Fruit fly (Drosophila melanogaster) whole organism, embryonic: Measurements from ENCODE around the gene CG4661.

Experiments used
- Awh ChIP-seq: fragments of 200-800 bp; sonication (Bioruptor generic); IDR thresholded peaks from 2 replicates; pipeline ENCODE4, ENCODE4 v1.3.6; 2022; ENCODE audit warnings: missing biosample characterization, missing genetic modification characterization
- Blimp-1 ChIP-seq: fragments of 200-800 bp; sonication (Bioruptor generic); optimal IDR thresholded peaks from 3 replicates; lab custom pipeline; 2018; ENCODE audit warnings: missing biosample characterization, missing genetic modification characterization, mild to moderate bottlenecking, moderate library complexity, missing genetic modification reagents
- CG10147 ChIP-seq: fragments of 200-800 bp; sonication (Bioruptor generic); optimal IDR thresholded peaks from 2 replicates; lab custom pipeline; 2019; ENCODE audit warnings: missing biosample characterization, mild to moderate bottlenecking, missing genetic modification characterization, moderate library complexity
- CG10209 ChIP-seq: fragments of 200-800 bp; sonication (Bioruptor generic); optimal IDR thresholded peaks from 3 replicates; lab custom pipeline; 2017; ENCODE audit warnings: missing biosample characterization, mild to moderate bottlenecking, missing genetic modification characterization, missing genetic modification reagents
- CG11504 ChIP-seq: fragments of 200-800 bp; sonication (Bioruptor generic); optimal IDR thresholded peaks from 3 replicates; lab custom pipeline; 2019; ENCODE audit warnings: missing biosample characterization, mild to moderate bottlenecking, missing genetic modification characterization, moderate library complexity
- CG12104 ChIP-seq: fragments of 200-800 bp; sonication (Bioruptor generic); optimal IDR thresholded peaks from 3 replicates; lab custom pipeline; 2016; ENCODE audit warnings: missing biosample characterization, missing genetic modification characterization
- CG12236 ChIP-seq: fragments of 200-800 bp; sonication (Bioruptor generic); optimal IDR thresholded peaks from 2 replicates; lab custom pipeline; 2016; ENCODE audit warnings: missing biosample characterization, missing genetic modification characterization
- CG12769 ChIP-seq: fragments of 200-800 bp; sonication (Bioruptor generic); optimal IDR thresholded peaks from 2 replicates; lab custom pipeline; 2019; ENCODE audit warnings: missing biosample characterization, mild to moderate bottlenecking, missing genetic modification characterization, moderate library complexity
- CG1603 ChIP-seq: fragments of 200-800 bp; sonication (Bioruptor generic); optimal IDR thresholded peaks from 2 replicates; lab custom pipeline; 2019; ENCODE audit warnings: missing biosample characterization, mild to moderate bottlenecking, missing genetic modification characterization, moderate library complexity
- CG17385 ChIP-seq: fragments of 200-800 bp; sonication (Bioruptor generic); optimal IDR thresholded peaks from 3 replicates; lab custom pipeline; 2018; ENCODE audit warnings: missing biosample characterization, mild to moderate bottlenecking, missing genetic modification characterization
- CG18599 ChIP-seq: fragments of 200-800 bp; sonication (Bioruptor generic); optimal IDR thresholded peaks from 3 replicates; lab custom pipeline; 2017; ENCODE audit warnings: missing biosample characterization, missing genetic modification characterization, mild to moderate bottlenecking, moderate library complexity, missing genetic modification reagents
- CG2199 ChIP-seq: fragments of 200-800 bp; sonication (Bioruptor generic); IDR thresholded peaks from 3 replicates; pipeline ENCODE4 v1.3.6; 2022; ENCODE audit warnings: missing biosample characterization, missing genetic modification characterization
- CG2712 ChIP-seq: fragments of 200-800 bp; optimal IDR thresholded peaks from 3 replicates; lab custom pipeline; 2019; ENCODE audit warnings: missing biosample characterization, mild to moderate bottlenecking, missing genetic modification characterization, moderate library complexity
- CG32767 ChIP-seq: fragments of 200-800 bp; sonication (Bioruptor generic); IDR thresholded peaks from 2 replicates; pipeline ENCODE4 v1.3.6; 2022; ENCODE audit warnings: missing biosample characterization, missing genetic modification characterization
- CG34422 ChIP-seq: fragments of 200-800 bp; sonication (Bioruptor generic); IDR thresholded peaks from 3 replicates; pipeline ENCODE4 v1.3.6; 2022; ENCODE audit warnings: missing biosample characterization, missing genetic modification characterization
- CG4360 ChIP-seq: fragments of 200-800 bp; sonication (Bioruptor generic); IDR thresholded peaks from 2 replicates; pipeline ENCODE4 v1.3.6; 2022; ENCODE audit warnings: missing biosample characterization, missing genetic modification characterization
- CG43689 ChIP-seq: fragments of 200-800 bp; sonication (Bioruptor generic); IDR thresholded peaks from 2 replicates; pipeline ENCODE4 v1.3.6; 2022; ENCODE audit warnings: missing biosample characterization, missing genetic modification characterization
- CG5245 ChIP-seq: fragments of 200-800 bp; sonication (Bioruptor generic); optimal IDR thresholded peaks from 3 replicates; lab custom pipeline; 2016; ENCODE audit warnings: missing biosample characterization, missing genetic modification characterization
- CG6654 ChIP-seq: fragments of 200-800 bp; sonication (Bioruptor generic); optimal IDR thresholded peaks from 2 replicates; lab custom pipeline; 2017; ENCODE audit warnings: missing biosample characterization, mild to moderate bottlenecking, missing genetic modification characterization
- CG7839 ChIP-seq: fragments of 200-800 bp; sonication (Bioruptor generic); optimal IDR thresholded peaks from 3 replicates; lab custom pipeline; 2018; ENCODE audit warnings: missing biosample characterization, mild to moderate bottlenecking, missing genetic modification characterization, moderate library complexity
- CG8290 ChIP-seq, 3 experiments: fragments of 200-800 bp; sonication (Bioruptor generic); optimal IDR thresholded peaks; 2 replicates each; lab custom pipeline; 2016 to 2019; ENCODE audit warnings: missing biosample characterization in 3 of 3, missing genetic modification characterization in 3 of 3, mild to moderate bottlenecking in 2 of 3, moderate library complexity in 1 of 3
- CG8765 ChIP-seq: fragments of 200-800 bp; sonication (Bioruptor generic); IDR thresholded peaks from 2 replicates; pipeline ENCODE4 v1.3.6; 2022; ENCODE audit warnings: missing biosample characterization, missing genetic modification characterization
- Drgx ChIP-seq: fragments of 200-800 bp; sonication (Bioruptor generic); IDR thresholded peaks from 2 replicates; pipeline ENCODE4 v1.3.6; 2022; ENCODE audit warnings: missing biosample characterization, missing genetic modification characterization
- Hr3 ChIP-seq: fragments of 200-800 bp; sonication (Bioruptor generic); optimal IDR thresholded peaks from 3 replicates; lab custom pipeline; 2016; ENCODE audit warnings: missing biosample characterization, missing genetic modification characterization
- Med ChIP-seq: fragments of 200-800 bp; sonication (Bioruptor generic); peaks from one replicate; lab custom pipeline; 2016; ENCODE audit warnings: missing biosample characterization, missing genetic modification characterization, mild to moderate bottlenecking, inconsistent platforms, moderate library complexity
- Pdp1 ChIP-seq, 2 experiments: fragments of 200-800 bp; sonication (Bioruptor generic); optimal IDR thresholded peaks; 3 replicates each; lab custom pipeline; 2016; ENCODE audit warnings: missing biosample characterization in 2 of 2, missing genetic modification characterization in 2 of 2, mild to moderate bottlenecking in 1 of 2, moderate library complexity in 1 of 2
- Rx ChIP-seq: fragments of 200-800 bp; sonication (Bioruptor generic); IDR thresholded peaks from 2 replicates; pipeline ENCODE4 v1.3.6; 2022; ENCODE audit warnings: missing biosample characterization, missing genetic modification characterization
- bbx ChIP-seq: fragments of 200-800 bp; sonication (Bioruptor generic); IDR thresholded peaks from 2 replicates; pipeline ENCODE4 v1.3.6; 2022; ENCODE audit warnings: missing biosample characterization, missing genetic modification characterization; ENCODE audit not compliant: partially characterized antibody
- cas ChIP-seq: fragments of 200-800 bp; sonication (Bioruptor generic); IDR thresholded peaks from 2 replicates; pipeline ENCODE4 v1.3.6; 2022; ENCODE audit warnings: missing biosample characterization, missing genetic modification characterization
- dpn ChIP-seq, 2 experiments: fragments of 200-800 bp; sonication (Bioruptor generic); optimal IDR thresholded peaks; 3 replicates each; lab custom pipeline; 2016; ENCODE audit warnings: missing biosample characterization in 2 of 2, missing genetic modification characterization in 2 of 2
- dysf ChIP-seq: fragments of 200-800 bp; sonication (Bioruptor generic); IDR thresholded peaks from 3 replicates; pipeline ENCODE4 v1.3.6; 2022; ENCODE audit warnings: missing biosample characterization, missing genetic modification characterization
- hbn ChIP-seq: fragments of 200-800 bp; sonication (Bioruptor generic); IDR thresholded peaks from 2 replicates; pipeline ENCODE4 v1.3.6; 2022; ENCODE audit warnings: missing biosample characterization, missing genetic modification characterization; ENCODE audit not compliant: partially characterized antibody
- jigr1 ChIP-seq: fragments of 200-800 bp; sonication (Bioruptor generic); IDR thresholded peaks from 3 replicates; pipeline ENCODE4 v1.3.6; 2022; ENCODE audit warnings: missing biosample characterization, missing genetic modification characterization
- kah ChIP-seq: fragments of 200-800 bp; sonication (Bioruptor generic); optimal IDR thresholded peaks from 2 replicates; lab custom pipeline; 2018; ENCODE audit warnings: missing biosample characterization, mild to moderate bottlenecking, missing genetic modification characterization
- kay ChIP-seq: fragments of 200-800 bp; sonication (Bioruptor generic); optimal IDR thresholded peaks from 2 replicates; lab custom pipeline; 2016; ENCODE audit warnings: missing biosample characterization, missing genetic modification characterization
- ken ChIP-seq: fragments of 200-800 bp; sonication (Bioruptor generic); IDR thresholded peaks from 3 replicates; pipeline ENCODE4 v1.3.6; 2022; ENCODE audit warnings: missing biosample characterization, missing genetic modification characterization
- mam ChIP-seq: fragments of 200-800 bp; sonication (Bioruptor generic); optimal IDR thresholded peaks from 3 replicates; lab custom pipeline; 2016; ENCODE audit warnings: missing biosample characterization, missing genetic modification characterization
- odd ChIP-seq: fragments of 200-800 bp; sonication (Bioruptor generic); optimal IDR thresholded peaks from 2 replicates; lab custom pipeline; 2017; ENCODE audit warnings: missing biosample characterization, mild to moderate bottlenecking, missing genetic modification characterization
- pita ChIP-seq: fragments of 200-800 bp; sonication (Bioruptor generic); optimal IDR thresholded peaks from 2 replicates; lab custom pipeline; 2017; ENCODE audit warnings: missing biosample characterization, mild to moderate bottlenecking, missing genetic modification characterization
- ranshi ChIP-seq: fragments of 200-800 bp; sonication (Bioruptor generic); IDR thresholded peaks from 2 replicates; pipeline ENCODE4 v1.3.6; 2022; ENCODE audit warnings: missing biosample characterization, missing genetic modification characterization
- sens ChIP-seq: fragments of 200-800 bp; sonication (Bioruptor generic); peaks from one replicate; lab custom pipeline; 2016; ENCODE audit warnings: missing biosample characterization, missing genetic modification characterization
- sim ChIP-seq: fragments of 200-800 bp; sonication (Bioruptor generic); IDR thresholded peaks from 2 replicates; pipeline ENCODE4 v1.3.6; 2022; ENCODE audit warnings: missing biosample characterization, missing genetic modification characterization
- sima ChIP-seq: fragments of 200-800 bp; sonication (Bioruptor generic); optimal IDR thresholded peaks from 2 replicates; lab custom pipeline; 2016; ENCODE audit warnings: missing biosample characterization, missing genetic modification characterization
- sr ChIP-seq: fragments of 200-800 bp; sonication (Bioruptor generic); IDR thresholded peaks from 3 replicates; pipeline ENCODE4 v1.3.6; 2022; ENCODE audit warnings: missing biosample characterization, missing genetic modification characterization
- ssp ChIP-seq: fragments of 200-800 bp; sonication (Bioruptor generic); IDR thresholded peaks from 2 replicates; pipeline ENCODE4 v1.3.6; 2022; ENCODE audit warnings: missing biosample characterization, missing genetic modification characterization
- stwl ChIP-seq: fragments of 200-800 bp; sonication (Bioruptor generic); optimal IDR thresholded peaks from 3 replicates; lab custom pipeline; 2018; ENCODE audit warnings: missing biosample characterization, mild to moderate bottlenecking, missing genetic modification characterization, moderate library complexity
- tap ChIP-seq: fragments of 200-800 bp; optimal IDR thresholded peaks from 3 replicates; lab custom pipeline; 2019; ENCODE audit warnings: missing biosample characterization, mild to moderate bottlenecking, missing genetic modification characterization, moderate library complexity
- usp ChIP-seq: fragments of >200 bp; optimal IDR thresholded peaks from 2 replicates; lab custom pipeline; 2017; ENCODE audit warnings: missing biosample characterization, missing genetic modification characterization
- yki ChIP-seq: fragments of >200 bp; optimal IDR thresholded peaks from 3 replicates; lab custom pipeline; 2018
- zen ChIP-seq: fragments of 200-800 bp; sonication (Bioruptor generic); optimal IDR thresholded peaks from 3 replicates; lab custom pipeline; 2018; ENCODE audit warnings: missing biosample characterization, mild to moderate bottlenecking, missing genetic modification characterization, moderate library complexity

CG4661 gene

DNA sequence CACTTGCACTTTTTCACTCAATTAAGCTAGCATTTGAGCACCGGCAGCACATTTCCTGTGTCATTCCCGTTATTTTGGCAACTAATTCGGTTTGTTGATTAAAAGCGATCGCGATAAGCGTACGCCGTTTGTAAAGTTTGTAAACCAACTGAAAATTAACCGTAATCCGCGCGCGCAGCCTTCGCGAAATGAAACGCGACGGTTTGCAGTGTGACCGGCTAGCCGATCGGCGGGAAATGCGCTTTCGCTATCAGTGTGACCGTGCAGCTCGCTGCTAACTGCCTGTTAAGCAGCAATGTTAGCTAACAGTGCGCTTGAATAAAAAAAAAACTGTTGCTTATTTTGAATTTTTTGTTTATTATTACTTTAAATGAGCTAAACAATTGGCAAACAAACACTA, 39.6 kb upstream of the CG4661 start, which contains the start of gene Pde9 (continued):
- TF ChIP-seq CG12236 (GFP tag; lab: Kevin White, UChicago): no peak
- no peak for TF ChIP-seq tap (tag; lab: Kevin White, UChicago)
- no peak for TF ChIP-seq CG7839 (tag; lab: Kevin White, UChicago)
- TF ChIP-seq usp (GFP tag; lab: Kevin White, UChicago): no peak
- no peak for TF ChIP-seq CG8765 (GFP tag; lab: Robert Waterston, UW)
- TF ChIP-seq CG18599 (GFP tag; lab: Kevin White, UChicago): no peak
- TF ChIP-seq mam (GFP tag; lab: Kevin White, UChicago): no peak
- no peak for TF ChIP-seq jigr1 (GFP tag; lab: Robert Waterston, UW)
- no peak for TF ChIP-seq CG10147
- no peak for TF ChIP-seq kah (GFP tag; lab: Kevin White, UChicago)

- TF ChIP-seq CG34422 (GFP tag; lab: Robert Waterston, UW): no peak
- no peak for TF ChIP-seq ssp
- 0 out of 3 replicates have a peak, but pooled peaks have one; percentile 10 for TF ChIP-seq dysf (GFP tag; lab: Robert Waterston, UW)
- TF ChIP-seq Pdp1 (GFP tag; optimal IDR thresholded peaks at IDR 0.05; lab: Kevin White, UChicago): peak in 1 of 2 experiments; percentile 53
- no peak for TF ChIP-seq zen (tag; lab: Kevin White, UChicago)
- TF ChIP-seq sima (GFP tag; lab: Kevin White, UChicago): no peak
- 0 out of 2 replicates have a peak, but pooled peaks have one; percentile 15 for TF ChIP-seq cas (GFP tag; lab: Robert Waterston, UW)
- TF ChIP-seq Med (GFP tag; lab: Kevin White, UChicago): peak; percentile 48
- no peak for TF ChIP-seq CG2712 (tag; lab: Kevin White, UChicago)
- peak; percentile 12 for TF ChIP-seq CG11504 (tag; lab: Kevin White, UChicago)
- no peak for TF ChIP-seq CG4360 (GFP tag; lab: Robert Waterston, UW)
- TF ChIP-seq yki (lab: Kevin White, UChicago): no peak
- 0 out of 3 replicates have a peak, but pooled peaks have one; percentile 11 for TF ChIP-seq ken
- no peak for TF ChIP-seq pita (GFP tag; lab: Kevin White, UChicago)
- no peak for TF ChIP-seq Rx
- peak; percentile 47 for TF ChIP-seq CG17385 (GFP tag; lab: Kevin White, UChicago)
- no peak for TF ChIP-seq CG43689 (GFP tag; lab: Robert Waterston, UW)
- peak; percentile 53 for TF ChIP-seq Drgx (GFP tag; lab: Robert Waterston, UW)
- peak; percentile 20 for TF ChIP-seq stwl (tag; lab: Kevin White, UChicago)
- no peak for TF ChIP-seq CG5245 (GFP tag; lab: Kevin White, UChicago)
- TF ChIP-seq CG10209 (GFP tag; lab: Kevin White, UChicago): no peak
- TF ChIP-seq sr (GFP tag; lab: Robert Waterston, UW): no peak
- peak; percentile 20 for TF ChIP-seq CG1603 (tag; lab: Kevin White, UChicago)
- 0 out of 2 replicates have a peak, but pooled peaks have one; percentile 24 for TF ChIP-seq bbx (GFP tag; lab: Robert Waterston, UW)
- no peak for TF ChIP-seq hbn (GFP tag; lab: Robert Waterston, UW)
- peak; percentile 3 for TF ChIP-seq CG12769 (tag; lab: Kevin White, UChicago)
- no peak for TF ChIP-seq ranshi
- TF ChIP-seq CG12104 (GFP tag; lab: Kevin White, UChicago): no peak
- TF ChIP-seq CG2199 (GFP tag; lab: Robert Waterston, UW): 0 out of 3 replicates have a peak, but pooled peaks have one; percentile 35
- peak; percentile 16 for TF ChIP-seq sens (GFP tag; lab: Kevin White, UChicago)
- no peak for TF ChIP-seq CG32767 (GFP tag; lab: Robert Waterston, UW)
- no peak for TF ChIP-seq kay
- no peak for TF ChIP-seq dpn (GFP tag; optimal IDR thresholded peaks at IDR 0.05; lab: Kevin White, UChicago)
- TF ChIP-seq CG6654 (GFP tag; lab: Kevin White, UChicago): no peak
- no peak for TF ChIP-seq CG8290 (GFP tag; optimal IDR thresholded peaks at IDR 0.05; lab: Kevin White, UChicago)
- peak in 1 of 2 experiments; percentile 26 for TF ChIP-seq CG8290 (tag; optimal IDR thresholded peaks at IDR 0.05; lab: Kevin White, UChicago)
- TF ChIP-seq Hr3: no peak
- TF ChIP-seq odd (GFP tag; lab: Kevin White, UChicago): no peak
- TF ChIP-seq Blimp-1 (GFP tag; lab: Kevin White, UChicago): peak; percentile 21
- no peak for TF ChIP-seq sim
- no peak for TF ChIP-seq Awh
Measured at dm6 chrX:12896393-12896792, 38.9 kb upstream of the CG4661 start.
